Worm (Caenorhabditis elegans): ENCODE data around the gene C14H10.2.

- TF ChIP-seq fkh-10 (GFP tag; optimal IDR thresholded peaks at IDR 0.05) = no peak
- no peak for TF ChIP-seq elt-2 (tag; optimal IDR thresholded peaks at IDR 0.05)
- no peak for TF ChIP-seq nhr-67 (tag; optimal IDR thresholded peaks at IDR 0.05)
- no peak for TF ChIP-seq lin-39 (tag; optimal IDR thresholded peaks at IDR 0.05)
- no peak for TF ChIP-seq nhr-11 (tag; optimal IDR thresholded peaks at IDR 0.05)
- TF ChIP-seq unc-62 (GFP tag; optimal IDR thresholded peaks at IDR 0.05) = no peak
Observed at ce11 chrX:10277118-10277517, 24.4 kb upstream of the C14H10.2 start.
